Worm (Caenorhabditis elegans): ENCODE measurements around the gene srw-66.

Gene srw-66

DNA sequence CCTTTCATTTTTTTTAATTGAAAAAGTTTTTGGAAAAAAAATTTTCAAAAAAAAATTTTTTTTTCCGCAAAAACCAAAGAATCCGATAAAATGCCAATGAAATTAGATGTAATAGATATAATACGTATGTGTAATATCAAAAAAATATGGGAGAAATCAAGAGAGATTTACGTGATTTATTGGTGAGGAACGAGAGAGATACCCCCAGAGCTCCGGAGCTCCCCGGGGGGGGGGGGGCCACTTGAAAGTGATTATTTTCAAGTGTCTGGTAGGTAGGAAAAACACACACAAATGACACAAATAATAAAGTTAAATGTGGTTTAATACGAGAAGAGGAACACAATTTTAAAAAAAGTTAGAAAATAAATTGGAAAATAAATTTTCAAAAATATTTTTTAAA lies 5.1 kb upstream of the srw-66 start, which contains the start of gene Y57G7A.11:
Y57G7A.11 (minus strand) TSS at position 101 of the 400 bp plus-strand sequence.
- TF ChIP-seq unc-3 (GFP tag; conservative IDR thresholded peaks at IDR 0.05), result no peak
- no peak for TF ChIP-seq unc-3 (tag; optimal IDR thresholded peaks at IDR 0.05)
- TF ChIP-seq hlh-30 (tag; optimal IDR thresholded peaks at IDR 0.05; ENCODE audit: insufficient read depth), result no peak
- TF ChIP-seq pha-4 (tag; optimal IDR thresholded peaks at IDR 0.05), result no peak
- no peak for TF ChIP-seq fkh-10 (GFP tag; optimal IDR thresholded peaks at IDR 0.05)
- TF ChIP-seq mec-3 (tag; optimal IDR thresholded peaks at IDR 0.05; ENCODE audit: borderline replicate concordance), result no peak
- no peak for TF ChIP-seq Y22D7AL.16 (tag; optimal IDR thresholded peaks at IDR 0.05)
- no peak for TF ChIP-seq npax-4 (tag; optimal IDR thresholded peaks at IDR 0.05)
- TF ChIP-seq ceh-30 (tag; optimal IDR thresholded peaks at IDR 0.05), result no peak
- TF ChIP-seq ttx-3 (tag; optimal IDR thresholded peaks at IDR 0.05), result no peak
- TF ChIP-seq sox-2 (GFP tag; IDR thresholded peaks at IDR 0.05), result no peak
- no peak for TF ChIP-seq pqm-1 (tag; optimal IDR thresholded peaks at IDR 0.05)
- no peak for TF ChIP-seq ama-1 (optimal IDR thresholded peaks at IDR 0.05)
- TF ChIP-seq ceh-9 (tag; optimal IDR thresholded peaks at IDR 0.05), result no peak
- TF ChIP-seq gmeb-2 (tag; optimal IDR thresholded peaks at IDR 0.05), result no peak
- no peak for TF ChIP-seq tbx-2 (tag; optimal IDR thresholded peaks at IDR 0.05)
- no peak for TF ChIP-seq nhr-232 (tag; optimal IDR thresholded peaks at IDR 0.05)
- no peak for TF ChIP-seq odd-2 (tag; optimal IDR thresholded peaks at IDR 0.05)
- TF ChIP-seq ceh-31 (tag; optimal IDR thresholded peaks at IDR 0.05), result no peak
- no peak for TF ChIP-seq ceh-45 (GFP tag; IDR thresholded peaks at IDR 0.05)
- TF ChIP-seq unc-55 (GFP tag; optimal IDR thresholded peaks at IDR 0.05), result no peak

DNA sequence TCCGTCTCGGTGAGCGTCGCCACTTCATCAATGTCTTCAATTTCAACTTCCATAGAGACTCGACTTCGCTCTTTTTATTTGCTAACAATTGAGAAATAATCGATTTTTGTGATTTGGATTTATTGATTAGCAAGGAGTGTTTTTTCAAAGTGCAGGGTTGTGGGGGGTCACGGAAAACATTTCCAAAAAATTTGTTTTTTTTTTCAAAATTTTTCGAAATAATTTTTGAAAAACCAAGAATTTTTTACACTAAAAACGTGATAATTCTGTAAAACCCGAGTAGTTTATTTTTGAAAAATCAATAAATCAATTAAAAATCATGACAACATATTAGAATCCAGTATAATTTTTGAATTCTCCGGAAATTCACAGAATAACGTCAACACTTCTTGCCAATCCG lies 3.7 kb upstream of the srw-66 start, which contains the start of gene Y57G7A.5:
Y57G7A.5 (minus strand) TSS at position 101 of the 400 bp plus-strand sequence.
- no peak for TF ChIP-seq hlh-13 (GFP tag; optimal IDR thresholded peaks at IDR 0.05)
- no peak for TF ChIP-seq lim-6 (tag; optimal IDR thresholded peaks at IDR 0.05)
- TF ChIP-seq sox-4 (tag; optimal IDR thresholded peaks at IDR 0.05), result no peak
- no peak for TF ChIP-seq ceh-31 (tag; optimal IDR thresholded peaks at IDR 0.05)
- TF ChIP-seq ahr-1 (tag; optimal IDR thresholded peaks at IDR 0.05), result no peak
- no peak for TF ChIP-seq C38D4.7 (GFP tag; optimal IDR thresholded peaks at IDR 0.05)
- no peak for TF ChIP-seq fax-1 (tag; optimal IDR thresholded peaks at IDR 0.05)
- TF ChIP-seq pag-3 (tag; optimal IDR thresholded peaks at IDR 0.05; ENCODE audit: borderline replicate concordance), result no peak
- no peak for TF ChIP-seq elt-4 (tag; optimal IDR thresholded peaks at IDR 0.05)
- no peak for TF ChIP-seq nfya-1 (tag; optimal IDR thresholded peaks at IDR 0.05)

DNA sequence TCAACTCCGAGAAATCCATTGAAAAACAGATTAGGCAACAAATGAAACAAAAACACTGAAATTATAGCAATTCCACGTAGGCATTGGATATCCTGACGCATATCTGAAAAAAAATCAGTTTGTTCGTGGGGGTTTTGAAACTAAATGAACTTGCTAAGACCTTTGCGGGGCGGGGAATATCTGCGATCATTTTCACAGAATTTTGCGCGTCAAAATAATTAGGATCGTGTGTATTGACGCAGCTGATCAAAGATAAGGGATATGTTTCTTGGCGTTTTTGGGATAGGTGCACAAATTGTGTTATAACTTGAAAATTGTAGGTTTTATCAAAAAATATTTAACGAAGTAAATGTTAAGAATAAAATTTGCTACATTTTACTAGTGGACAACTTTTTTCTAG lies 4.9 kb downstream of the srw-66 start, which contains the start of gene oac-30:
oac-30 (minus strand) TSS at position 101 of the 400 bp plus-strand sequence.
- no peak for TF ChIP-seq npax-4 (tag; optimal IDR thresholded peaks at IDR 0.05)
- no peak for TF ChIP-seq tbx-2 (tag; optimal IDR thresholded peaks at IDR 0.05)
- TF ChIP-seq ceh-6 (GFP tag; optimal IDR thresholded peaks at IDR 0.05), result no peak
- TF ChIP-seq ama-1 (optimal IDR thresholded peaks at IDR 0.05), result no peak
- no peak for TF ChIP-seq pat-9 (tag; optimal IDR thresholded peaks at IDR 0.05)
- no peak for TF ChIP-seq ceh-2 (tag; optimal IDR thresholded peaks at IDR 0.05)
- no peak for TF ChIP-seq ceh-18 (tag; optimal IDR thresholded peaks at IDR 0.05)
- no peak for TF ChIP-seq odd-2 (tag; optimal IDR thresholded peaks at IDR 0.05)
- TF ChIP-seq K02D7.2 (tag; optimal IDR thresholded peaks at IDR 0.05), result no peak
- no peak for TF ChIP-seq sox-2 (GFP tag; IDR thresholded peaks at IDR 0.05)
- no peak for TF ChIP-seq pax-1 (tag; optimal IDR thresholded peaks at IDR 0.05)
- no peak for TF ChIP-seq elt-2 (tag; optimal IDR thresholded peaks at IDR 0.05)
- no peak for TF ChIP-seq ttx-3 (tag; optimal IDR thresholded peaks at IDR 0.05)
- TF ChIP-seq elt-4 (tag; optimal IDR thresholded peaks at IDR 0.05), result no peak
- no peak for TF ChIP-seq lim-6 (tag; optimal IDR thresholded peaks at IDR 0.05)
- TF ChIP-seq pros-1 (tag; optimal IDR thresholded peaks at IDR 0.05), result no peak
- no peak for TF ChIP-seq ceh-14 (tag; optimal IDR thresholded peaks at IDR 0.05)
